Worm (Caenorhabditis elegans) whole organism, L1 larva: ENCODE measurements around the gene T23F11.11.

Source experiments
- C04F5.9 ChIP-seq: sonication (generic microtip); optimal IDR thresholded peaks from 2 replicates; lab custom pipeline; 2016; ENCODE audit warnings: missing genetic modification characterization, missing compliant biosample characterization
- C16A3.4 ChIP-seq: fragments of 150-350 bp; optimal IDR thresholded peaks from 2 replicates; lab custom pipeline; 2014; ENCODE audit warnings: missing biosample characterization, missing genetic modification characterization
- F16B12.6 ChIP-seq: fragments of 150-350 bp; optimal IDR thresholded peaks from 2 replicates; lab custom pipeline; 2014; ENCODE audit warnings: missing biosample characterization, missing genetic modification characterization
- Y116A8C.19 ChIP-seq: sonication (generic microtip); optimal IDR thresholded peaks from 2 replicates; lab custom pipeline; 2016; ENCODE audit warnings: missing compliant biosample characterization, missing genetic modification characterization, borderline replicate concordance
- aha-1 ChIP-seq: fragments of 150-350 bp; optimal IDR thresholded peaks from 2 replicates; lab custom pipeline; 2014; ENCODE audit warnings: missing biosample characterization, missing genetic modification characterization
- alr-1 ChIP-seq: fragments of 200-800 bp; sonication (Bioruptor generic); optimal IDR thresholded peaks from 2 replicates; lab custom pipeline; 2018; ENCODE audit warnings: borderline replicate concordance, mild to moderate bottlenecking, missing genetic modification characterization, missing compliant biosample characterization
- ama-1 ChIP-seq: fragments of 150-350 bp; optimal IDR thresholded peaks from 2 replicates; lab custom pipeline; 2014
- blmp-1 ChIP-seq: fragments of 150-350 bp; optimal IDR thresholded peaks from 2 replicates; lab custom pipeline; 2014; ENCODE audit warnings: missing biosample characterization, missing genetic modification characterization
- ceh-8 ChIP-seq: fragments of 200-800 bp; sonication (Bioruptor generic); optimal IDR thresholded peaks from 2 replicates; lab custom pipeline; 2018; ENCODE audit warnings: mild to moderate bottlenecking, missing genetic modification characterization, moderate library complexity, missing compliant biosample characterization
- ces-1 ChIP-seq: fragments of 150-350 bp; optimal IDR thresholded peaks from 2 replicates; lab custom pipeline; 2014; ENCODE audit warnings: missing biosample characterization, missing genetic modification reagents, missing genetic modification characterization
- efl-1 ChIP-seq, 4 experiments: fragments of 150-350 bp; optimal IDR thresholded peaks in 3 of 4; peaks in 1 of 4; 1 replicate in 1 of 4; 2 replicates in 3 of 4; lab custom pipeline; 2014; ENCODE audit warnings: missing biosample characterization in 2 of 4, missing genetic modification characterization in 2 of 4, missing genetic modification reagents in 2 of 4
- efl-3 ChIP-seq: fragments of 200-800 bp; sonication (Bioruptor generic); optimal IDR thresholded peaks from 2 replicates; lab custom pipeline; 2018; ENCODE audit warnings: mild to moderate bottlenecking, missing genetic modification characterization, missing compliant biosample characterization
- egl-13 ChIP-seq: sonication (generic microtip); optimal IDR thresholded peaks from 2 replicates; lab custom pipeline; 2016; ENCODE audit warnings: missing genotype, missing genetic modification reagents, missing genetic modification characterization, missing compliant biosample characterization
- elt-2 ChIP-seq: sonication (generic microtip); optimal IDR thresholded peaks from 2 replicates; lab custom pipeline; 2016; ENCODE audit warnings: missing genetic modification characterization, mild to moderate bottlenecking, inconsistent platforms, missing compliant biosample characterization, missing genetic modification reagents
- elt-3 ChIP-seq, 6 experiments: fragments of 150-350 bp in 1 of 6; sonication (generic microtip); optimal IDR thresholded peaks; 2 replicates each; lab custom pipeline; 2017 to 2018; ENCODE audit warnings: missing biosample characterization in 6 of 6, missing genetic modification characterization in 6 of 6, inconsistent platforms in 1 of 6
- ets-5 ChIP-seq: fragments of 200-800 bp; sonication (Bioruptor generic); IDR thresholded peaks from 2 replicates; pipeline ENCODE4 v1.3.6; 2022; ENCODE audit warnings: missing genetic modification characterization, missing compliant biosample characterization
- fkh-10 ChIP-seq: sonication (generic microtip); optimal IDR thresholded peaks from 2 replicates; lab custom pipeline; 2017; ENCODE audit warnings: missing biosample characterization, missing genetic modification reagents, missing genetic modification characterization
- fos-1 ChIP-seq: fragments of 150-350 bp; optimal IDR thresholded peaks from 2 replicates; lab custom pipeline; 2014; ENCODE audit warnings: missing biosample characterization, missing genetic modification characterization
- grh-1 ChIP-seq: fragments of 200-800 bp; sonication (Bioruptor generic); IDR thresholded peaks from 2 replicates; pipeline ENCODE4 v1.3.6; 2022; ENCODE audit warnings: missing genetic modification reagents, missing genetic modification characterization, missing compliant biosample characterization
- hlh-17 ChIP-seq: fragments of 200-800 bp; sonication (Bioruptor generic); optimal IDR thresholded peaks from 2 replicates; lab custom pipeline; 2018; ENCODE audit warnings: missing genetic modification characterization, mild to moderate bottlenecking, missing compliant biosample characterization, moderate library complexity, borderline replicate concordance
- hpl-2 ChIP-seq: fragments of 150-350 bp; optimal IDR thresholded peaks from 2 replicates; lab custom pipeline; 2014; ENCODE audit warnings: missing biosample characterization, missing genetic modification reagents, missing genetic modification characterization
- irx-1 ChIP-seq: sonication (generic microtip); optimal IDR thresholded peaks from 2 replicates; lab custom pipeline; 2016; ENCODE audit warnings: missing genetic modification characterization, missing compliant biosample characterization
- lin-13 ChIP-seq: fragments of 150-350 bp; optimal IDR thresholded peaks from 2 replicates; lab custom pipeline; 2014; ENCODE audit warnings: missing biosample characterization, missing genetic modification reagents, missing genetic modification characterization
- lin-15B ChIP-seq: fragments of 150-350 bp; sonication (generic microtip); optimal IDR thresholded peaks from 3 replicates; lab custom pipeline; 2014; ENCODE audit warnings: missing biosample characterization, missing genetic modification characterization
- lin-35 ChIP-seq, 2 experiments: fragments of 150-350 bp; optimal IDR thresholded peaks; 2 replicates each; lab custom pipeline; 2014; ENCODE audit warnings: missing biosample characterization in 2 of 2, missing genetic modification characterization in 2 of 2, missing genetic modification reagents in 2 of 2
- lin-39 ChIP-seq: fragments of 150-350 bp; optimal IDR thresholded peaks from 2 replicates; lab custom pipeline; 2014; ENCODE audit warnings: missing biosample characterization, missing genetic modification reagents, missing genetic modification characterization
- lsy-2 ChIP-seq, 2 experiments: fragments of 150-350 bp; optimal IDR thresholded peaks; 2 replicates each; lab custom pipeline; 2014; ENCODE audit warnings: missing biosample characterization in 2 of 2, missing genetic modification characterization in 2 of 2
- mab-9 ChIP-seq: fragments of 200-800 bp; sonication (Bioruptor generic); IDR thresholded peaks from 2 replicates; pipeline ENCODE4 v1.3.6; 2022; ENCODE audit warnings: missing genetic modification reagents, missing genetic modification characterization, missing compliant biosample characterization
- mdl-1 ChIP-seq, 2 experiments: fragments of 150-350 bp; optimal IDR thresholded peaks; 2 replicates each; lab custom pipeline; 2014 to 2017; ENCODE audit warnings: missing biosample characterization in 2 of 2, missing genetic modification characterization in 2 of 2, inconsistent platforms in 1 of 2
- mef-2 ChIP-seq: fragments of 150-350 bp; optimal IDR thresholded peaks from 2 replicates; lab custom pipeline; 2014; ENCODE audit warnings: missing biosample characterization, missing genetic modification characterization
- nhr-19 ChIP-seq: fragments of 200-800 bp; sonication (Bioruptor generic); conservative IDR thresholded peaks from 2 replicates; pipeline ENCODE4 v1.3.6; 2022; ENCODE audit warnings: missing genetic modification characterization, missing compliant biosample characterization
- nhr-20 ChIP-seq: sonication (generic microtip); optimal IDR thresholded peaks from 2 replicates; lab custom pipeline; 2016; ENCODE audit warnings: mild to moderate bottlenecking, missing genetic modification characterization, missing compliant biosample characterization
- nhr-237 ChIP-seq: fragments of 150-350 bp; optimal IDR thresholded peaks from 2 replicates; lab custom pipeline; 2014; ENCODE audit warnings: missing biosample characterization, missing genetic modification characterization
- nhr-28 ChIP-seq: fragments of 150-350 bp; optimal IDR thresholded peaks from 2 replicates; lab custom pipeline; 2014; ENCODE audit warnings: missing biosample characterization, missing genetic modification characterization
- nhr-71 ChIP-seq: sonication (generic microtip); optimal IDR thresholded peaks from 2 replicates; lab custom pipeline; 2016; ENCODE audit warnings: mild to moderate bottlenecking, missing genetic modification characterization, moderate library complexity, missing compliant biosample characterization
- pax-3 ChIP-seq: fragments of 200-800 bp; sonication (Bioruptor generic); optimal IDR thresholded peaks from 2 replicates; lab custom pipeline; 2018; ENCODE audit warnings: mild to moderate bottlenecking, missing genetic modification characterization, moderate library complexity, missing compliant biosample characterization
- pqm-1 ChIP-seq: sonication (generic microtip); optimal IDR thresholded peaks from 3 replicates; lab custom pipeline; 2017; ENCODE audit warnings: missing biosample characterization, missing genetic modification characterization
- skn-1 ChIP-seq: fragments of 150-350 bp; optimal IDR thresholded peaks from 2 replicates; lab custom pipeline; 2014; ENCODE audit warnings: missing biosample characterization, missing genetic modification characterization
- snpc-4 ChIP-seq: fragments of 150-350 bp; optimal IDR thresholded peaks from 2 replicates; lab custom pipeline; 2014; ENCODE audit warnings: missing biosample characterization, missing genetic modification characterization
- sox-4 ChIP-seq: sonication (generic microtip); optimal IDR thresholded peaks from 2 replicates; lab custom pipeline; 2016; ENCODE audit warnings: missing genetic modification characterization, missing compliant biosample characterization
- sptf-1 ChIP-seq: fragments of 150-350 bp; optimal IDR thresholded peaks from 2 replicates; lab custom pipeline; 2014; ENCODE audit warnings: missing biosample characterization, missing genetic modification characterization
- swsn-7 ChIP-seq: sonication (generic microtip); optimal IDR thresholded peaks from 2 replicates; lab custom pipeline; 2016; ENCODE audit warnings: missing genetic modification characterization, missing compliant biosample characterization
- unc-30 ChIP-seq: sonication (generic microtip); optimal IDR thresholded peaks from 2 replicates; lab custom pipeline; 2017; ENCODE audit warnings: missing biosample characterization, missing genetic modification characterization
- unc-62 ChIP-seq: fragments of 150-350 bp; optimal IDR thresholded peaks from 2 replicates; lab custom pipeline; 2014; ENCODE audit warnings: missing biosample characterization, missing genetic modification reagents, missing genetic modification characterization
- vab-15 ChIP-seq: sonication (generic microtip); optimal IDR thresholded peaks from 2 replicates; lab custom pipeline; 2017; ENCODE audit warnings: missing genotype, mild to moderate bottlenecking, missing genetic modification characterization, missing compliant biosample characterization
- ztf-11 ChIP-seq, 2 experiments: sonication (generic microtip); optimal IDR thresholded peaks; 2 replicates each; lab custom pipeline; 2016 to 2017; ENCODE audit warnings: missing genetic modification characterization in 2 of 2, missing biosample characterization in 1 of 2, missing compliant biosample characterization in 1 of 2
- ztf-4 ChIP-seq: fragments of 150-350 bp; optimal IDR thresholded peaks from 2 replicates; lab custom pipeline; 2014; ENCODE audit warnings: missing biosample characterization, missing genetic modification characterization

T23F11.11 gene

ce11 chrIII:4653374-4653773, 18.0 kb downstream of the T23F11.11 start (continued):
- TF ChIP-seq egl-13 (tag; lab: Kevin White, UChicago) (no peak), unc-62 (GFP tag; lab: Kevin White, UChicago) (no peak), lin-15B (tag; lab: Kevin White, UChicago) (no peak)
- TF ChIP-seq, all 84 proteins: peak for 0

- TF ChIP-seq lin-35 (GFP tag; optimal IDR thresholded peaks at IDR 0.05; lab: Kevin White, UChicago) (peak in 1 of 2 experiments; percentile 27), nhr-19 (GFP tag; lab: Robert Waterston, UW) (peak; percentile 39; the same call in 1 of the 2 replicates), aha-1 (tag; lab: Kevin White, UChicago) (no peak), ces-1 (no peak), efl-1 (optimal IDR thresholded peaks at IDR 0.05; lab: Kevin White, UChicago) (no peak), efl-1 (GFP tag; optimal IDR thresholded peaks at IDR 0.05 in 1 of 2; lab: Kevin White, UChicago) (peak in 1 of 2 experiments; percentile 37), elt-2 (peak; percentile 44), ama-1 (lab: Kevin White, UChicago) (peak; percentile 48), Y116A8C.19 (no peak), blmp-1 (tag; lab: Kevin White, UChicago) (peak; percentile 69), nhr-20 (tag; lab: Kevin White, UChicago) (peak; percentile 15), elt-3 (tag; optimal IDR thresholded peaks at IDR 0.05; lab: Kevin White, UChicago) (peak in 2 of 6 experiments; percentile 13 to 61)
Measured at ce11 chrIII:4649811-4650544, 21.4 kb downstream of the T23F11.11 start, which contains the start of gene ppm-2. ppm-2 (plus strand) TSS chrIII:4650494.

- TF ChIP-seq elt-2 (peak; percentile 90), ztf-4 (tag; lab: Kevin White, UChicago) (peak; percentile 90), swsn-7 (peak; percentile 92), mef-2 (tag; lab: Kevin White, UChicago) (peak; percentile 42), nhr-71 (tag; lab: Kevin White, UChicago) (peak; percentile 99), hlh-17 (GFP tag; lab: Kevin White, UChicago) (no peak), mdl-1 (tag; optimal IDR thresholded peaks at IDR 0.05; lab: Kevin White, UChicago) (peak; percentile 94 to 100), F16B12.6 (tag; lab: Kevin White, UChicago) (peak; percentile 51), ceh-8 (no peak), blmp-1 (tag; lab: Kevin White, UChicago) (peak; percentile 84), mab-9 (GFP tag; lab: Robert Waterston, UW) (peak; percentile 73), ztf-11 (tag; optimal IDR thresholded peaks at IDR 0.05; lab: Kevin White, UChicago) (peak in 1 of 2 experiments; percentile 30), unc-30 (no peak), nhr-237 (tag; lab: Kevin White, UChicago) (peak; percentile 77), nhr-20 (tag; lab: Kevin White, UChicago) (peak; percentile 98), sox-4 (tag; lab: Kevin White, UChicago) (no peak), ets-5 (GFP tag; lab: Robert Waterston, UW) (no peak), hpl-2 (GFP tag; lab: Kevin White, UChicago) (peak; percentile 91), lsy-2 (tag; optimal IDR thresholded peaks at IDR 0.05; lab: Kevin White, UChicago) (peak; percentile 83 to 95), snpc-4 (tag; lab: Kevin White, UChicago) (peak; percentile 76), pqm-1 (tag; lab: Kevin White, UChicago) (peak; percentile 40), fkh-10 (no peak), ama-1 (lab: Kevin White, UChicago) (no peak), C04F5.9 (peak; percentile 84), alr-1 (tag; lab: Kevin White, UChicago) (no peak), sptf-1 (no peak), efl-3 (GFP tag; lab: Kevin White, UChicago) (no peak), fos-1 (peak; percentile 65), pax-3 (tag; lab: Kevin White, UChicago) (peak; percentile 84), nhr-28 (peak; percentile 9), lin-39 (tag; lab: Kevin White, UChicago) (peak; percentile 7), nhr-19 (GFP tag; lab: Robert Waterston, UW) (peak; percentile 92), C16A3.4 (tag; lab: Kevin White, UChicago) (peak; percentile 92), lin-13 (GFP tag; lab: Kevin White, UChicago) (peak; percentile 91), irx-1 (peak; percentile 87), grh-1 (GFP tag; lab: Robert Waterston, UW) (peak; percentile 69), skn-1 (tag; lab: Kevin White, UChicago) (peak; percentile 81), vab-15 (tag; lab: Kevin White, UChicago) (peak; percentile 58)
Measured at ce11 chrIII:4649363-4649768, 22.0 kb downstream of the T23F11.11 start.
